Fruit fly (Drosophila melanogaster) whole organism, embryonic: ENCODE data around the gene Sfp77F.

Experiments
- Aef1 ChIP-seq: fragments of 200-800 bp; sonication (Bioruptor generic); IDR thresholded peaks from 3 replicates; pipeline ENCODE4 v1.3.6; 2022; ENCODE audit warnings: missing biosample characterization, missing genetic modification characterization
- Antp ChIP-seq: fragments of 200-800 bp; sonication (Bioruptor generic); optimal IDR thresholded peaks from 3 replicates; lab custom pipeline; 2016; ENCODE audit warnings: missing biosample characterization, missing genetic modification characterization
- Asciz ChIP-seq: fragments of 200-800 bp; sonication (Bioruptor generic); optimal IDR thresholded peaks from 2 replicates; lab custom pipeline; 2017; ENCODE audit warnings: missing biosample characterization, mild to moderate bottlenecking, missing genetic modification characterization, missing genetic modification reagents
- CG10274 ChIP-seq: fragments of 200-800 bp; sonication (Bioruptor generic); optimal IDR thresholded peaks from 3 replicates; lab custom pipeline; 2017; ENCODE audit warnings: missing biosample characterization, mild to moderate bottlenecking, missing genetic modification characterization
- CG10462 ChIP-seq: fragments of 200-800 bp; sonication (Bioruptor generic); optimal IDR thresholded peaks from 2 replicates; lab custom pipeline; 2016; ENCODE audit warnings: missing biosample characterization, missing genetic modification characterization
- CG11093 ChIP-seq: fragments of 200-800 bp; sonication (Bioruptor generic); IDR thresholded peaks from 3 replicates; pipeline ENCODE4 v1.3.6; 2022; ENCODE audit warnings: missing biosample characterization, missing genetic modification characterization
- CG11456 ChIP-seq: fragments of 200-800 bp; sonication (Bioruptor generic); IDR thresholded peaks from 3 replicates; pipeline ENCODE4 v1.3.6; 2022; ENCODE audit warnings: missing biosample characterization, missing genetic modification characterization
- CG1233 ChIP-seq: fragments of 200-800 bp; sonication (Bioruptor generic); optimal IDR thresholded peaks from 4 replicates; lab custom pipeline; 2018; ENCODE audit warnings: missing biosample characterization, mild to moderate bottlenecking, missing genetic modification characterization
- CG12942 ChIP-seq: fragments of 200-800 bp; sonication (Bioruptor generic); optimal IDR thresholded peaks from 3 replicates; lab custom pipeline; 2016; ENCODE audit warnings: missing biosample characterization, missing genetic modification characterization
- CG13894 ChIP-seq: fragments of 200-800 bp; sonication (Bioruptor generic); optimal IDR thresholded peaks from 3 replicates; lab custom pipeline; 2018; ENCODE audit warnings: missing biosample characterization, mild to moderate bottlenecking, missing genetic modification characterization, moderate library complexity
- CG15073 ChIP-seq: fragments of 200-800 bp; sonication (Bioruptor generic); optimal IDR thresholded peaks from 2 replicates; lab custom pipeline; 2016; ENCODE audit warnings: missing biosample characterization, missing genetic modification characterization
- CG15601 ChIP-seq: fragments of 200-800 bp; sonication (Bioruptor generic); optimal IDR thresholded peaks from 3 replicates; lab custom pipeline; 2019; ENCODE audit warnings: missing biosample characterization, mild to moderate bottlenecking, missing genetic modification characterization, moderate library complexity
- CG1647 ChIP-seq: fragments of 200-800 bp; sonication (Bioruptor generic); optimal IDR thresholded peaks from 3 replicates; lab custom pipeline; 2016; ENCODE audit warnings: missing biosample characterization, missing genetic modification characterization
- CG16815 ChIP-seq: fragments of 200-800 bp; sonication (Bioruptor generic); optimal IDR thresholded peaks from 3 replicates; lab custom pipeline; 2017; ENCODE audit warnings: missing biosample characterization, mild to moderate bottlenecking, missing genetic modification characterization
- CG17802 ChIP-seq: fragments of 200-800 bp; sonication (Bioruptor generic); optimal IDR thresholded peaks from 2 replicates; lab custom pipeline; 2018; ENCODE audit warnings: missing biosample characterization, mild to moderate bottlenecking, missing genetic modification characterization, moderate library complexity
- CG18262 ChIP-seq: fragments of 200-800 bp; optimal IDR thresholded peaks from 3 replicates; lab custom pipeline; 2019; ENCODE audit warnings: missing biosample characterization, mild to moderate bottlenecking, missing genetic modification characterization, moderate library complexity
- CG31441 ChIP-seq: fragments of 200-800 bp; sonication (Bioruptor generic); IDR thresholded peaks from 2 replicates; pipeline ENCODE4 v1.3.6; 2022; ENCODE audit warnings: missing biosample characterization, missing genetic modification characterization
- CG3163 ChIP-seq: fragments of 200-800 bp; sonication (Bioruptor generic); optimal IDR thresholded peaks from 3 replicates; lab custom pipeline; 2016; ENCODE audit warnings: missing biosample characterization, missing genetic modification characterization
- CG3281 ChIP-seq: fragments of 200-800 bp; sonication (Bioruptor generic); optimal IDR thresholded peaks from 3 replicates; lab custom pipeline; 2017; ENCODE audit warnings: missing biosample characterization, mild to moderate bottlenecking, missing genetic modification characterization
- CG42726 ChIP-seq: fragments of 200-800 bp; sonication (Bioruptor generic); IDR thresholded peaks from 2 replicates; pipeline ENCODE4 v1.3.6; 2022; ENCODE audit warnings: missing biosample characterization, missing genetic modification characterization; ENCODE audit not compliant: partially characterized antibody
- CG4328 ChIP-seq: fragments of 200-800 bp; sonication (Bioruptor generic); optimal IDR thresholded peaks from 3 replicates; lab custom pipeline; 2017; ENCODE audit warnings: missing biosample characterization, missing genetic modification reagents, missing genetic modification characterization
- CG7839 ChIP-seq: fragments of 200-800 bp; sonication (Bioruptor generic); optimal IDR thresholded peaks from 3 replicates; lab custom pipeline; 2018; ENCODE audit warnings: missing biosample characterization, mild to moderate bottlenecking, missing genetic modification characterization, moderate library complexity
- CG9215 ChIP-seq: fragments of 200-800 bp; sonication (Bioruptor generic); IDR thresholded peaks from 2 replicates; pipeline ENCODE4 v1.3.6; 2022; ENCODE audit warnings: missing biosample characterization, missing genetic modification characterization
- CG9876 ChIP-seq: fragments of 200-800 bp; sonication (Bioruptor generic); optimal IDR thresholded peaks from 2 replicates; lab custom pipeline; 2016; ENCODE audit warnings: missing biosample characterization, missing genetic modification characterization
- Camta ChIP-seq: fragments of 200-800 bp; sonication (Bioruptor generic); optimal IDR thresholded peaks from 2 replicates; lab custom pipeline; 2016; ENCODE audit warnings: missing biosample characterization, missing genetic modification characterization
- Eip74EF ChIP-seq, 2 experiments: fragments of 200-800 bp in 1 of 2; fragments of >200 bp in 1 of 2; sonication (Bioruptor generic) in 1 of 2; optimal IDR thresholded peaks; 2 replicates each; lab custom pipeline; 2017 to 2019; ENCODE audit warnings: missing biosample characterization in 2 of 2, missing genetic modification characterization in 2 of 2, mild to moderate bottlenecking in 1 of 2, moderate library complexity in 1 of 2
- Ets65A ChIP-seq: fragments of 200-800 bp; sonication (Bioruptor generic); peaks from one replicate; lab custom pipeline; 2016; ENCODE audit warnings: missing biosample characterization, missing genetic modification characterization
- Gsc ChIP-seq: fragments of 200-800 bp; sonication (Bioruptor generic); IDR thresholded peaks from 2 replicates; pipeline ENCODE4 v1.3.6; 2022; ENCODE audit warnings: missing biosample characterization, missing genetic modification characterization
- H15 ChIP-seq: fragments of 200-800 bp; sonication (Bioruptor generic); IDR thresholded peaks from 3 replicates; pipeline ENCODE4 v1.3.6; 2022; ENCODE audit warnings: missing biosample characterization, missing genetic modification characterization
- HLH3B ChIP-seq: fragments of 200-800 bp; sonication (Bioruptor generic); IDR thresholded peaks from 2 replicates; pipeline ENCODE4 v1.3.6; 2022; ENCODE audit warnings: missing biosample characterization, missing genetic modification characterization
- Hmr ChIP-seq: fragments of 200-800 bp; sonication (Bioruptor generic); optimal IDR thresholded peaks from 3 replicates; lab custom pipeline; 2017; ENCODE audit warnings: mild to moderate bottlenecking, missing biosample characterization, missing genetic modification reagents, missing genetic modification characterization
- Hsf ChIP-seq: fragments of 200-800 bp; sonication (Bioruptor generic); optimal IDR thresholded peaks from 3 replicates; lab custom pipeline; 2016; ENCODE audit warnings: missing biosample characterization, missing genetic modification characterization
- Oaz ChIP-seq: fragments of 200-800 bp; sonication (Bioruptor generic); IDR thresholded peaks from 2 replicates; pipeline ENCODE4 v1.3.6; 2022; ENCODE audit warnings: missing biosample characterization, missing genetic modification characterization
- Spps ChIP-seq: fragments of 200-800 bp; sonication (Bioruptor generic); optimal IDR thresholded peaks from 2 replicates; lab custom pipeline; 2018; ENCODE audit warnings: missing biosample characterization, mild to moderate bottlenecking, missing genetic modification characterization
- Tbp ChIP-seq: fragments of >200 bp; optimal IDR thresholded peaks from 2 replicates; lab custom pipeline; 2018; ENCODE audit warnings: missing biosample characterization, missing genetic modification characterization
- crol ChIP-seq: fragments of 200-800 bp; sonication (Bioruptor generic); IDR thresholded peaks from 2 replicates; pipeline ENCODE4 v1.3.6; 2022; ENCODE audit warnings: missing biosample characterization, missing genetic modification characterization
- dysf ChIP-seq: fragments of 200-800 bp; sonication (Bioruptor generic); IDR thresholded peaks from 3 replicates; pipeline ENCODE4 v1.3.6; 2022; ENCODE audit warnings: missing biosample characterization, missing genetic modification characterization
- en ChIP-seq: fragments of 200-800 bp; sonication (Bioruptor generic); optimal IDR thresholded peaks from 2 replicates; lab custom pipeline; 2016; ENCODE audit warnings: missing biosample characterization, missing genetic modification characterization
- grn ChIP-seq: fragments of 200-800 bp; sonication (Bioruptor generic); optimal IDR thresholded peaks from 3 replicates; lab custom pipeline; 2017; ENCODE audit warnings: missing biosample characterization, missing genetic modification characterization
- jigr1 ChIP-seq: fragments of 200-800 bp; sonication (Bioruptor generic); IDR thresholded peaks from 3 replicates; pipeline ENCODE4 v1.3.6; 2022; ENCODE audit warnings: missing biosample characterization, missing genetic modification characterization
- kah ChIP-seq: fragments of 200-800 bp; sonication (Bioruptor generic); optimal IDR thresholded peaks from 2 replicates; lab custom pipeline; 2018; ENCODE audit warnings: missing biosample characterization, mild to moderate bottlenecking, missing genetic modification characterization
- pan ChIP-seq, 4 experiments: fragments of >200 bp in 3 of 4; fragments of 200-800 bp in 1 of 4; sonication (Bioruptor generic) in 1 of 4; optimal IDR thresholded peaks in 3 of 4; IDR thresholded peaks in 1 of 4; 2 replicates each; pipeline versions ENCODE4 v1.3.6 to Lab custom; 2017 to 2022; ENCODE audit warnings: missing biosample characterization in 2 of 4, missing genetic modification characterization in 2 of 4, mixed read lengths in 1 of 4
- prd ChIP-seq, 3 experiments: fragments of >200 bp in 2 of 3; fragments of 200-800 bp in 1 of 3; sonication (Bioruptor generic) in 1 of 3; optimal IDR thresholded peaks in 2 of 3; IDR thresholded peaks in 1 of 3; 2 replicates in 2 of 3; 3 replicates in 1 of 3; pipeline versions ENCODE4 v1.3.6 to Lab custom; 2017 to 2022; ENCODE audit warnings: missing biosample characterization in 1 of 3, missing genetic modification characterization in 1 of 3
- run ChIP-seq: fragments of 200-800 bp; sonication (Bioruptor generic); optimal IDR thresholded peaks from 3 replicates; lab custom pipeline; 2018; ENCODE audit warnings: missing biosample characterization, mild to moderate bottlenecking, missing genetic modification characterization
- sd ChIP-seq: fragments of 200-800 bp; sonication (Bioruptor generic); optimal IDR thresholded peaks from 3 replicates; lab custom pipeline; 2018; ENCODE audit warnings: missing biosample characterization, mild to moderate bottlenecking, missing genetic modification characterization, moderate library complexity
- slbo ChIP-seq: fragments of 200-800 bp; sonication (Bioruptor generic); IDR thresholded peaks from 2 replicates; pipeline ENCODE4 v1.3.6; 2022; ENCODE audit warnings: missing biosample characterization, missing genetic modification characterization
- tll ChIP-seq, 2 experiments: fragments of 200-800 bp in 1 of 2; fragments of >200 bp in 1 of 2; sonication (Bioruptor generic) in 1 of 2; optimal IDR thresholded peaks; 2 replicates each; lab custom pipeline; 2017 to 2019; ENCODE audit warnings: missing biosample characterization in 2 of 2, missing genetic modification characterization in 2 of 2, mild to moderate bottlenecking in 1 of 2, moderate library complexity in 1 of 2
- toy ChIP-seq: fragments of 200-800 bp; sonication (Bioruptor generic); IDR thresholded peaks from 2 replicates; pipeline ENCODE4 v1.3.6; 2022; ENCODE audit warnings: missing biosample characterization, missing genetic modification characterization
- unc-4 ChIP-seq: fragments of 200-800 bp; sonication (Bioruptor generic); IDR thresholded peaks from 2 replicates; pipeline ENCODE4 v1.3.6; 2022; ENCODE audit warnings: missing biosample characterization, missing genetic modification characterization; ENCODE audit not compliant: partially characterized antibody
- yki ChIP-seq: fragments of >200 bp; optimal IDR thresholded peaks from 3 replicates; lab custom pipeline; 2018
- zen ChIP-seq: fragments of 200-800 bp; sonication (Bioruptor generic); optimal IDR thresholded peaks from 3 replicates; lab custom pipeline; 2018; ENCODE audit warnings: missing biosample characterization, mild to moderate bottlenecking, missing genetic modification characterization, moderate library complexity

The Sfp77F gene

dm6 chr3L:20944180-20944579, 47.0 kb upstream of the Sfp77F start (continued):
- no peak for TF ChIP-seq crol (GFP tag; lab: Robert Waterston, UW)
- TF ChIP-seq CG10462 (GFP tag; lab: Kevin White, UChicago), result no peak
- TF ChIP-seq zen (tag; lab: Kevin White, UChicago), result no peak
- no peak for TF ChIP-seq en (GFP tag; lab: Kevin White, UChicago)
- peak; percentile 41 for TF ChIP-seq CG4328
- TF ChIP-seq yki (lab: Kevin White, UChicago), result no peak
- TF ChIP-seq CG12942 (GFP tag; lab: Kevin White, UChicago), result peak; percentile 32
- no peak for TF ChIP-seq Tbp (GFP tag; lab: Kevin White, UChicago)
- peak; percentile 47 for TF ChIP-seq CG15601
- TF ChIP-seq HLH3B (GFP tag; lab: Robert Waterston, UW), result peak; percentile 29; the same call in 1 of the 2 replicates
- TF ChIP-seq sd (tag; lab: Kevin White, UChicago), result no peak
- TF ChIP-seq Camta, result peak; percentile 26
- no peak for TF ChIP-seq jigr1
- TF ChIP-seq Eip74EF (GFP tag; optimal IDR thresholded peaks at IDR 0.05; lab: Kevin White, UChicago), result no peak
- no peak for TF ChIP-seq run
- TF ChIP-seq Spps, result peak; percentile 23
- no peak for TF ChIP-seq Aef1 (GFP tag; lab: Robert Waterston, UW)
- peak; percentile 33 for TF ChIP-seq CG18262
- peak; percentile 22 for TF ChIP-seq CG1233
- TF ChIP-seq CG11456 (GFP tag; lab: Robert Waterston, UW), result no peak
- no peak for TF ChIP-seq CG3281 (GFP tag; lab: Kevin White, UChicago)
- TF ChIP-seq Gsc (GFP tag; lab: Robert Waterston, UW), result no peak
- TF ChIP-seq CG3163, result peak; percentile 17
- TF ChIP-seq CG17802 (tag; lab: Kevin White, UChicago), result no peak
- no peak for TF ChIP-seq tll (GFP tag; optimal IDR thresholded peaks at IDR 0.05; lab: Kevin White, UChicago)
- TF ChIP-seq Asciz (GFP tag; lab: Kevin White, UChicago), result peak; percentile 50
- TF ChIP-seq CG1647 (GFP tag; lab: Kevin White, UChicago), result no peak
- no peak for TF ChIP-seq dysf (GFP tag; lab: Robert Waterston, UW)
- TF ChIP-seq Oaz, result no peak
- TF ChIP-seq grn (GFP tag; lab: Kevin White, UChicago), result peak; percentile 29
- TF ChIP-seq slbo (GFP tag; lab: Robert Waterston, UW), result no peak
- TF ChIP-seq Ets65A (GFP tag; lab: Kevin White, UChicago), result no peak
- no peak for TF ChIP-seq unc-4
- TF ChIP-seq CG31441, result no peak; the same call in 1 of the 2 replicates
- TF ChIP-seq CG9215, result no peak
- no peak for TF ChIP-seq CG13894 (tag; lab: Kevin White, UChicago)
- no peak for TF ChIP-seq toy (GFP tag; lab: Robert Waterston, UW)
- TF ChIP-seq CG15073 (GFP tag; lab: Kevin White, UChicago), result no peak
- TF ChIP-seq kah (GFP tag; lab: Kevin White, UChicago), result no peak
- no peak for TF ChIP-seq Antp (GFP tag; lab: Kevin White, UChicago)
- TF ChIP-seq CG10274 (GFP tag; lab: Kevin White, UChicago), result no peak
- TF ChIP-seq CG42726 (GFP tag; lab: Robert Waterston, UW), result no peak
- no peak for TF ChIP-seq H15 (GFP tag; lab: Robert Waterston, UW)
- no peak for TF ChIP-seq CG11093 (GFP tag; lab: Robert Waterston, UW)
- no peak for TF ChIP-seq Hsf (GFP tag; lab: Kevin White, UChicago)
- peak; percentile 55 for TF ChIP-seq CG9876 (GFP tag; lab: Kevin White, UChicago)
- TF ChIP-seq CG16815 (GFP tag; lab: Kevin White, UChicago), result no peak
- TF ChIP-seq CG7839 (tag; lab: Kevin White, UChicago), result no peak
- no peak for TF ChIP-seq prd (optimal IDR thresholded peaks at IDR 0.05; lab: Kevin White, UChicago)
- 0 out of 3 replicates have a peak, but pooled peaks have one; percentile 8 for TF ChIP-seq prd (GFP tag; IDR thresholded peaks at IDR 0.05; lab: Robert Waterston, UW)
- TF ChIP-seq Hmr (GFP tag; lab: Kevin White, UChicago), result no peak
- no peak for TF ChIP-seq pan (optimal IDR thresholded peaks at IDR 0.05; lab: Kevin White, UChicago)
- no peak for TF ChIP-seq pan (GFP tag; optimal IDR thresholded peaks at IDR 0.05 in 1 of 2, IDR thresholded peaks at IDR 0.05 in 1 of 2)
